Worm (Caenorhabditis elegans) whole organism, dauer: Measurements from ENCODE around the gene Y5F2A.4.

ENCODE experiments used
- unc-62 ChIP-seq: sonication (generic microtip); optimal IDR thresholded peaks from 2 replicates; lab custom pipeline; 2017; ENCODE audit warnings: missing biosample characterization, missing genetic modification reagents, missing genetic modification characterization

Y5F2A.4 gene

DNA sequence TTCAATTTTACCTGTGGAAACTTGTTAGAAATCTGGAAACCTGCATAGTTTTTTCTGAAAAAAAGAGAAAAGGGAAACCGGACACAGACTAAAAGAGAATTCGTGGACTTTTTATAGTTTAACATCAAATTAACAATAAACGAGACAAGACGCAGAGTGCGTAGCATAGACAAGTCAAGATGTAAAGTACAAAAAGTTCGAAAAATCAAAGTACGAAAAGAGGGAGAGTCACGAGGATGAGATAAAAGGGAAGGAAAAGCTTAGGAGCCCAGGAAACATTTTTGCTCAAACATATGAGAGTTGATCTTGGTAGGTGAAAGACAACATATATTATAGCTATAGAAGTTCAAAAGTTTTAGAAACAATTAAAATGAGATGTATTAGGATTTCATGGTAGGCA lies 19.4 kb upstream of the Y5F2A.4 start, which contains the start of gene M7.12:
TSS of gene M7.12 (minus strand) at position 188 of the 400 bp plus-strand sequence.
- TF ChIP-seq unc-62 (GFP tag; lab: Kevin White, UChicago): no peak

- no peak for TF ChIP-seq unc-62 (GFP tag; lab: Kevin White, UChicago)
Measured at ce11 chrIV:11094974-11095373, 16.6 kb upstream of the Y5F2A.4 start, which contains the start of gene M7.8. M7.8 (minus strand) TSS chrIV:11095085.

ce11 chrIV:11094052-11094451 lies 15.7 kb upstream of the Y5F2A.4 start:
- no peak for TF ChIP-seq unc-62 (GFP tag; lab: Kevin White, UChicago)

DNA sequence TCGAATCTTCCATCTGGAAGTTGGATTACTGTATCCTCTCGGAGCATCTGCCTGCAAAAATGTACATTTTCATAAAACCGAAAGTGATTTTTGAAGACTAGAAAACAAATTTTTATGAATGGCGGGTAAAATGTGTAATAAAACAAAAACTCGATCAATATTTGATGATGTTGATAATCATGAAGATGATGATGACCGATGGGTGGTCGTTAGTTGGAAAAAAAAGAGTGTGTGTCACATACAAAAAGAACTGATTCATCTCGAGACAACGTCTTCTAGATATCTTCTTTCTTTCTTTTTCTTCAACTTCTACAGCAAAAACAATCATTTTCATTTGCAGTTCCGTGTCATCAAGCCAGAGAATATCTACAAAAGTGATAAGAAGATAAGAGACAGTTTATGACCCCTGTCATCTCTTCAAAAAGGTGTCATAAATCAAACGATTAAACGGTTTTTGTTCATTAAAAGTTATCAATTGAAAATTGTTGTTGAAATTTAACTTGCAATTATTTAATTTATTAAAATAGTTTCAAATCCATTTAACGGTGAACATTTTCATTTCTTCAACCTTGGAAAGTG lies 14.2 kb upstream of the Y5F2A.4 start, which contains the start of gene bcc-1:
TSS of gene bcc-1 (minus strand) at position 51 of the 579 bp plus-strand sequence.
- TF ChIP-seq unc-62 (GFP tag; lab: Kevin White, UChicago): no peak

- no peak for TF ChIP-seq unc-62 (GFP tag; lab: Kevin White, UChicago)
Measured at ce11 chrIV:11089527-11089926, 11.1 kb upstream of the Y5F2A.4 start, which contains the start of gene M7.7. M7.7 (plus strand) TSS chrIV:11089827.

DNA sequence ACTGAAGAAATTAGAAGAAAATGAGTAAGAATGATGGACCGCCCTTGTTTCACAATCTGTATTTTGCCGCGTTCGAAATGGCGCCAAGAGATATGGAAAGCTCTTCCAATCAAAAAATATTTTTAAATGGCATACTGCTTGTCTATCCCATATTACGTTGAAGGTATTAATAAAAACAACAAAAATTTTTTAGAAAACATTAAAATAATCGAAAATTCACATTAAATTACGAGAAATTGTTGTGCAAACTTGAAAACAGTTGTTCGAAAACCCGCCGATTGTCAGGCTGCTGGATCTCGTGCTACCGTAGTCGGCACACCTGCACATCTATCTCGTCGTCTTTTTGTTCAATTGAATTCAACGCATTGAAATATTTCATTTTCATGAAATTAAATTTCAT lies 5.2 kb upstream of the Y5F2A.4 start, which contains the start of gene klc-1:
TSS of gene klc-1 (plus strand) at position 127 of the 400 bp plus-strand sequence.
- TF ChIP-seq unc-62 (GFP tag; lab: Kevin White, UChicago): no peak

ce11 chrIV:11082789-11083235 lies 4.4 kb upstream of the Y5F2A.4 start:
- TF ChIP-seq unc-62 (GFP tag; lab: Kevin White, UChicago): no peak

DNA sequence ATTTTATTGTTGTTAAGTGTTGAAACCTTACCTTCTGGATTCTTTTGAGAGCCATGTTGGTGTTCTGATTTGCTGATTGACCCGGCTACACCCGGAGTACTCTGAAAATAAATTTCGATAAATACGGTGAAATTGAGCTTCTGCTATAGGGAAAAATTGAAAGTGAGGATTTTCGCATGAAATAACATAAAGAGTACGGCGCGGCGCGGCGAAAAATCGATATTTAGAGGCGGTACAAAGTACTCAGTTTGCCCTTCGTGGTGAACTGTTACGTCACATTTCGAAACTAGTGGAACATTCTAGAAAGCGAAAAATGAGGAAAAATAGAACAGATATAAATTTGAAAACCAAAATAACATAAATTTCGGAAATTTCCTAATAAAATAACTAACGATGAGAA lies 3.8 kb upstream of the Y5F2A.4 start, which contains the start of gene let-70:
TSS of gene let-70 (minus strand) at position 101 of the 400 bp plus-strand sequence.
- TF ChIP-seq unc-62 (GFP tag; lab: Kevin White, UChicago): no peak

DNA sequence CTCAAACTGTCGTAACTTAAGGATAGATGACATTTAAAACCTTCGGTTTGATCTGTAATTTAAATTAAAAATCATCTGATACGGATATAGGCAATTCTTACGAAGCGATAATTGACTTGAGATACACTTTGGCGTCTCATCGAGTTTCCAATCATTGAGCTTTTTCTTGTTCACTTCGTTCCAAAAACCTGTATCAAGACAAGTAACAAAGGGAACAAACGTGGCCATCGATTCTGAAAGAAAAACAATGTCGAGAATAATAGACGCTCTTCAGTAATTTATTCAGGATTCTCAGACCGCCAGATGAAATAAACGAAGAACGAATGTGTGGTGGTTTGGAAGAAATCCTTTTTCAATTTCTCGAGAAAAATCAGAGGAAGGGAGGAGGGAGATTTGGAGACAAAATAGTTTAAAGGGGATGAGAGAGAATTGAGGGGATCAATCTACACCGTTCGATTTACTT lies 2.5 kb upstream of the Y5F2A.4 start, which contains the start of gene atg-7:
TSS of gene atg-7 (minus strand) at position 233 of the 463 bp plus-strand sequence.
- no peak for TF ChIP-seq unc-62 (GFP tag; lab: Kevin White, UChicago)

DNA sequence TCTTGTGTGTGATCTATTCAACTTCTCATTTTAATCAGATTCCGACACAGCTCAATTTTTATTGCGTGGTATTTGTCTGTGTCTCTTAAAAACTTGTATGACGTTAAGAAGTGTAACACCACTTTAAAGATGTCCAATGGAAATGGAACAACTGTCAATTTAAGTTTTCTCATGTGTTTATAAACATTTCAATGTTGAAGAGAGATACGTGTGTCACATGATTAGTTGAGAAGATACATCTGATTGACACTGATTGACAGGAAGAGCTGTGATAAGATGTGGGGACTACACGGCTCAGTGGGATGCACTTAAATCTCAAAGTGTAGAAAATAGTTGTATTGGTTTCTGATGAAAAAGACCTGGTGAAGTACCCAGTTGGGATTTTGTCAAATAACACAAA lies 10.1 kb downstream of the Y5F2A.4 start:
- no peak for TF ChIP-seq unc-62 (GFP tag; lab: Kevin White, UChicago)

DNA sequence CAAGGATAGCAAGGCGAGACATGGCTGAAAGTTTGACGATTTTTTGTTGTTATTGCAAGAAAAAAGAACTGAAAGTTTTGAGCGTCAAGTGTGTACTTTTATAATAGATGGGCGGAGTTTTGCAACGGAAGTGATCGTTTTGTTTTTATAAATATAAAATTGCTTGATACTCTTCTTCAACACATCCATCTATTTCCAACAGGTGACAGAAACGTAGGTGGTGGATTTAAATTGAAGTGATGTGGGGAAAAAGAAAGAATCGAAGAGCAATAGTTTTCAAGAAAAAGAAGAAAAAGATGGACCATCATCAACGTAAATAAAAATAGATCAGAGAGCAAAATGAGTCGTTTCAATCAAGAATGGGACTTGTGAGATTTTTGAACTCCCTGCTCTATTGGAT lies 11.4 kb downstream of the Y5F2A.4 start, which contains the start of gene ttr-17:
TSS of gene ttr-17 (minus strand) at position 24 of the 400 bp plus-strand sequence.
- no peak for TF ChIP-seq unc-62 (GFP tag; lab: Kevin White, UChicago)

ce11 chrIV:11063962-11064361 lies 14.4 kb downstream of the Y5F2A.4 start, which contains the start of gene ttr-16:
ttr-16 (minus strand) TSS chrIV:11064137.
- TF ChIP-seq unc-62 (GFP tag; lab: Kevin White, UChicago): no peak

- no peak for TF ChIP-seq unc-62 (GFP tag; lab: Kevin White, UChicago)
Measured at ce11 chrIV:11062984-11063613, 15.3 kb downstream of the Y5F2A.4 start.

- TF ChIP-seq unc-62 (GFP tag; lab: Kevin White, UChicago): no peak
Measured at ce11 chrIV:11053652-11054317, 24.6 kb downstream of the Y5F2A.4 start, which contains the start of the genes F36H1.12 and lin-3. F36H1.12 (minus strand) TSS chrIV:11053702. lin-3 (plus strand) TSS chrIV:11054308.

DNA sequence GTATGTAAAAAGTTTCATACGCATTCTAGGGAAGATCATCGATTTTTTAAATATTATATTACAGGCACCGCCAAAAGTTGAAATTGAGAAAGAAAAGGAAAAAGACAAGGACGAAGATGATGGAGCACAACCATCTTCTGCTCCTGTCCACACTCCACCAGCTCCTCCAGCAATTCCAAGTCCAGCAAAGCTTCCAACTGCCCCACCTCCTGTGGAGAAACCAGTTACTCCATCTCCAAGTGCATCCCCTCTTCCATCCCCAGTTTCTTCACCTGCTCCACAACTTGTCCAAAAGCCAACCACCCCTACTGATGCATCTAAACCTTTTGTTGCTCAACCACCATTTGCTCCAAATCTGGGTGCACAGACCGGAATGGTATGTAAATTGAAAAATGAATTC lies 26.4 kb downstream of the Y5F2A.4 start:
- no peak for TF ChIP-seq unc-62 (GFP tag; lab: Kevin White, UChicago)
